Worm (Caenorhabditis elegans) whole organism, dauer: ENCODE results near the gene F59E12.9.
"Not testable (repeated sequence)": the region's sequence is repeated elsewhere in the genome, so short reads cannot be mapped to it uniquely, and the experiment has no call there.

Experiments
- unc-62 ChIP-seq: sonication (generic microtip); optimal IDR thresholded peaks from 2 replicates; lab custom pipeline; 2017; ENCODE audit warnings: missing biosample characterization, missing genetic modification reagents, missing genetic modification characterization

Gene F59E12.9

ce11 chrII:5660155-5660554 lies 13.3 kb upstream of the F59E12.9 start:
- TF ChIP-seq unc-62: no peak

DNA sequence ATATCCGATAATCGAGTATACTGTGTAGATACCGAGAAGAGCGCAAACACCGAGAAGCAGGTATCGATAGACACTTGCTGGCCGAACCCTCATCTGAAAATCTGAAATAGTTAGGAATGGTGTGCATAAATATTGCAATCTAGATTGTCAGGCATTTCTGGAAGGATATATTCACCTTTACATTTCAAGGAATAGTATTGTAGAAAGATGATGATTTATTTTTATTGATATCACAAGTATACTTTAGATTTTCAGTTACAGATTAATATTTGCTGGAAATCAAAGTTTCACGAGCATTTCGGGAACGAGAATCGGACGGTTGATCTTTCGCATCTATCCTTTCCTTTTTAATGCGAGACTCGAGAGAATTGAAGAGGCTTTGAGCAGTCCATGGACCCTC lies 12.8 kb upstream of the F59E12.9 start, which contains the start of gene fut-3:
Gene fut-3, minus strand, starts transcription at position 101 of the 400 bp plus-strand sequence.
- no peak for TF ChIP-seq unc-62

ce11 chrII:5654215-5654614 lies 7.4 kb upstream of the F59E12.9 start, which contains the start of gene F59E12.1:
TSS of gene F59E12.1 (plus strand) at chrII:5654515.
- no peak for TF ChIP-seq unc-62

DNA sequence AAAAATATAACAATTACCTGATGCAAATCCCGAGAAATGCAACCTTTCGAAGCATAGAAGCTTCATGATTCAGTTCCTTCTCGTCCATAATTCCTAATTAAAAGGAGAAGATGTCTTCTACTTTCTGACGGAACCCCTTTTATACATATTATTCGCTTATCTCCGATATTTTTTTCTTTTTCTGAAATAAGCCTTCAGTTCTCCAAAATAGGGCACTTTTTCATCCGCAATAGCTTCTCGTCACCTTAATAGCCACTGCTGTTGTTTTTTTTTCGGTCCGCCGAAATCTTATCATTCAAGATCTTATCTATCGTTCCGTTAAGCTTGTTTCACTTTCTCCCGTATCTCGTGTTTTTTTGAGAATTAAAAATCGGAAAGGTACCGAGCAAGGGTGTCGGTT lies 5.5 kb upstream of the F59E12.9 start, which contains the start of gene bli-2:
Gene bli-2, minus strand, starts transcription at position 101 of the 400 bp plus-strand sequence.
- no peak for TF ChIP-seq unc-62

- TF ChIP-seq unc-62: no peak
Observed at ce11 chrII:5651426-5651825, 4.6 kb upstream of the F59E12.9 start.

DNA sequence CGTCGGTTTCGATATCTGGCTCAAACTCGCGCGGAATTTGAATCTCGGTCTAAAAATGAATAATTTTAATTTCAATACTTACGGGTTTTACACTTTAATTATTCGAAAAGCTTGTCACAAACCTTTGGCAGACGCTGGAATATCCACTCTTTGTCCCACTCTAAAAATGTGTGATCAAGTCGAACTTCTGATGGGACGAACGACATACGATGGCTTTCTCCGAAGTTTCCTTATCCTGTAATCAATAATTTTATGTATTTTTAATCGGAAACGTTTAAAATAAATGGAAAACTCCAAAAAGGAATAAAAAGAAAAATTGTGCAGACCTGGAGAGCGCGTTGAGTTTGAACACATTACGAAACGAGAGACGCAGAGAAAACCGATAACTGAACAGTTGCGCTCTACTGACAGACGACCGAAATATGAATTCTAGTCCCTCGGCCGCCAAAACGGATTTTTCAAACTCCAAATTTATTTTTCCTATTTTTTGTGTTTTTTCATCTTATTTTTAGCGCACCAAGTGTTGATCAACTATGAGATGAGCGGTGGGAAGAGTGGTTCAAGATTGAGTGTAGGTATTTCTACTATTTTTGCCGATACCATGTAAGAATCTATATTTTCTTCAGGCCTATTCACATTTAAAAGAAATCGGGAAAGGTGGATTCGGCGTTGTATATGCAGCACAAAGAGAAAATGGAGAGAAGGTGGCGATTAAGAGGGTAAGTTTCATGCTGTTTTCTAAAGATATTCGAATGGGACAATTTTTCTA lies 2.6 kb upstream of the F59E12.9 start, which contains the start of the genes sam-4, F59E12.17 and zyg-1:
Gene sam-4, minus strand, starts transcription at position 51 of the 769 bp plus-strand sequence.
Gene F59E12.17, minus strand, starts transcription at position 235 of the 769 bp plus-strand sequence.
Gene zyg-1, plus strand, starts transcription at position 513 of the 769 bp plus-strand sequence.
- TF ChIP-seq unc-62: no peak

DNA sequence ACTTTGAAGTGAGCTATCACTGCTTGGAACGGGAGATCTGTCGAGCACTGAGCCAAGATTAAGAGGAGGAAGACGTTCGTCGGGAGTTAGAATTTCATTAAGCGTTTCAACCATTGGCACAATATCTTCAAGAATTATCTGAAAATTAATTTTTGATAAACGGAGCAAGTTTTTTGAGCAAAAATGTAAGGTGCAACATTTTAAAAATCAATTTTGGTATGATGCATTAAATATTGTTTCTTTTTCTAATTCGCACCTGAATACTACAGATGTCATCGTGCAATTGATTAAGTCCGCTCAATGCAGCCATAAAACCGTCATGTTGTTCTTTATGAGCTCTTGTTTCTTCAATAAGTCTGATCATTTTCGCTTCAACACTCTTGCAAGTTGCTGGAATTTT lies 1.4 kb upstream of the F59E12.9 start, which contains the start of gene ddl-1:
Gene ddl-1, minus strand, starts transcription at position 101 of the 400 bp plus-strand sequence.
- TF ChIP-seq unc-62: no peak

ce11 chrII:5642110-5642509 lies 4.7 kb downstream of the F59E12.9 start:
- no peak for TF ChIP-seq unc-62

DNA sequence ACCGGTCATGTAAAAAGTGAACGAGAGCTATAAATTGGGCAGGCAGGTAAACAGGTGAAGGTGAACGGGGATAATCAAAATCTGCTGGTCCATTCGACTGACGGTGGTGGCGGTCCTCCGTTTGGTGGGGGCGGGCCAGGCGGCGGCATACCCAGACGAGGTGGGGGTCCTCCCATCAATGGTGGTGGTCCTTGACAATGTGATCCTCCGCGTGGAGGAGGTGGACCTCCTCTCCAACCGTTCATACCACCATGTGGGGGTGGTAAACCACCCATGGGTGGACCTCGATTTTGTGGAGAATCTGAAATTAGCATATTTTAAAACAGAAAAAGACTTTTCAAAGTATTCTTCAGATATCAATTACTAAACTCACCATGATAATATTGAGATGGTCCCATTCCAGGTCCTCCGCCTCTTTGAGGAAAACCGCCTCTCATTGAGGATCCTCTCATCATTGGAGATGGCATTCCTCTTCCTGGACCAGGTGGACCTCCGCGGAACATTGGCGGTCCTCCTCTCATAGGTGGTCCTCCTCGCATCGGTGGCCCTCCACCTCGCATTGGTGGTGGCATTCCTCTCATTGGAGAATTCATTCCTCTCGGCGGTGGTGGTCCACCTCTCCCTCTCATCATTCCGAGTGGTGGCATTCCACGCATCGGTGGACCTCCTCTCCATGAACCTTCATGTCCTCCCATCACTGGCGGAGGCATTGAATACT lies 6.3 kb downstream of the F59E12.9 start:
- TF ChIP-seq unc-62: no peak

DNA sequence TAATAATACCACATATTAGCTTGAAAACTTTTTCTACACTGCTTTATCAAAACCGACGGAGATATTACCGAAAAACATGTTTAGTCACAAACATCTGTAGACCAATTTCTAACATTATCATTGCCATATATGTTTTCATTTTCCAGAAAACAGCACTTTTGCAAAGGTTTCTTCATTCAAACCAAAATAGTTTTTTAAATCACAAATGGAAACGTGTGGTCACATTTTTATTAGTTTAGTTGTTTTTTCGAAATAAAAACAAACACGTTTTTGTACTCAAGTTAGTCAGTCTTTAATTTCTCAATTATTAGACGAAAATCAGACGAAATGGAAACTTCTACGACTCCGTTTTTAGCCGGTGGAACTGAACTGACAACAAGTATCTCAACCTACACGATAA lies 8.8 kb downstream of the F59E12.9 start, which contains the start of gene F59E12.3:
Gene F59E12.3, plus strand, starts transcription at position 301 of the 400 bp plus-strand sequence.
- TF ChIP-seq unc-62: no peak

DNA sequence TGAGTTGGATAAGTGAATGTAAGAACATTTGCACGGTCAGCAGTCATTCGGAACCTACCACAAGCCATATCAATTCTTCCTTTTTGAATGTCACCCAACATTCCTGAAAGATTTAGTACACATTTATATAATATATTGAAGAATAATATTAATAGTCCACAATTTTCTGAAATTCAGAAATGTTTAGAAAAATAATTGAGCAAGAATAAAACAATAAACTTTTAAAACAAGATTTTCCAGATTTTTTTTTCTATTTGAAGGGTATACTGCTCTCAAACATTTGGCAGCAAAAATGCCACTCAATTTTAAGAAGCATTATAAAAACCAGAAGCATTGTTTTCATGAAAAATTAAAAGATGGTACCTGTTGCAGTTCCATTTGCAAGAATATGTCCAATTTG lies 10.0 kb downstream of the F59E12.9 start, which contains the start of gene F59E12.8:
Gene F59E12.8, minus strand, starts transcription at position 101 of the 400 bp plus-strand sequence.
- no peak for TF ChIP-seq unc-62

- TF ChIP-seq unc-62: no peak
Observed at ce11 chrII:5633453-5633852, 13.4 kb downstream of the F59E12.9 start.

DNA sequence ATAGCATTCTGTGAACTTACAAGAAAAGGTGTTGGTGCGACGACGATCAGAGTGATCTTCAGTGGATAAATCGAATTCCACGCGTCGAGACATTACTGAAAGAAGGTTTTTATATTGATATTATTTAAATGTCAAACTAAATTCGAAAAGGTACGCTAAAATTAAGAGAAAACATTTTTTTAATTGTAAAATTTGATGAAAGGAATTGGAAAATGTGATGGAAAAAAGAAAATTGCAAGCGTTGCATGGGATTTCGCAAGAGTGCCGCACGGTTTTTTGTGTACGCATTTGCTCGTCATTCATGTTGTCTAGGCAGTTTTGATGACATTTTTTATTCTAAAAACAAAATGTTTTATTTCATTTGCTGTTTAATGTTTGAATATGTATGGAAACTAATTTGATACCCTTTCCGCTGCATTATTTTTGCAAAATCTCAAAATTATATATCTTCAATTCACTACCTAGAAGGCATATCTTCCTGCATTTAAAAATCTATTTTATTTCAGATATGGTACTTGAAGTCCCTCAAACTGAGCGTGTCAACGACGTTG lies 15.9 kb downstream of the F59E12.9 start, which contains the start of the genes F59E12.6 and npl-4.1:
Gene F59E12.6, minus strand, starts transcription at position 101 of the 551 bp plus-strand sequence.
Gene npl-4.1, plus strand, starts transcription at position 501 of the 551 bp plus-strand sequence.
- not testable (repeated sequence) for TF ChIP-seq unc-62

DNA sequence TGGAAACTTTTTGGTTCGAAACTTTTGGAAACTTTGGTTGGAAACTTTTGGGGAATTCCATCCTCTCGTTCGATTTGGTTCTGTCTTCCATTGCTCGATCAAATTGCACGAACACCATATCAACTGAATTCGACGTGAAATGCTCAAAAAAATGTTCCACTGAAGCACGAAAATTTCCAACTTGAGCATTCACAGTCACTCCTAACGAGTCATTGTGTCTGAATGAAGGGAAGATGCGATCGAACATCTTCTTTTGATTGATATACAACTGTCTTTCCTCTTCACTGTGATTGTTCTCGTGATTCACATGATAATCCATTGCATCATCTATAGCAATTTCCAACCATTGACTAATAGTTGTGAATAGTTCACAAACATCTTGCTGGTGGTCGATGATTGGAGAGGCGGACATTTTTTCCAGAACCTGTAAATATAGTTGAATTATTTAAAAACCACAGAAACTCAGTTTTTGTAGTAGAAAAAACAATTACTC lies 18.5 kb downstream of the F59E12.9 start, which contains the start of gene F59E12.15:
Gene F59E12.15, minus strand, starts transcription at position 51 of the 493 bp plus-strand sequence.
- no peak for TF ChIP-seq unc-62

DNA sequence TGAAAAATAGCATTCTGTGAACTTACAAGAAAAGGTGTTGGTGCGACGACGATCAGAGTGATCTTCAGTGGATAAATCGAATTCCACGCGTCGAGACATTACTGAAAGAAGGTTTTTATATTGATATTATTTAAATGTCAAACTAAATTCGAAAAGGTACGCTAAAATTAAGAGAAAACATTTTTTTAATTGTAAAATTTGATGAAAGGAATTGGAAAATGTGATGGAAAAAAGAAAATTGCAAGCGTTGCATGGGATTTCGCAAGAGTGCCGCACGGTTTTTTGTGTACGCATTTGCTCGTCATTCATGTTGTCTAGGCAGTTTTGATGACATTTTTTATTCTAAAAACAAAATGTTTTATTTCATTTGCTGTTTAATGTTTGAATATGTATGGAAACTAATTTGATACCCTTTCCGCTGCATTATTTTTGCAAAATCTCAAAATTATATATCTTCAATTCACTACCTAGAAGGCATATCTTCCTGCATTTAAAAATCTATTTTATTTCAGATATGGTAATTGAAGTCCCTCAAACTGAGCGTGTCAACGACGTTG lies 24.4 kb downstream of the F59E12.9 start, which contains the start of the genes eif-3.L and npl-4.2:
Gene eif-3.L, minus strand, starts transcription at position 101 of the 557 bp plus-strand sequence.
Gene npl-4.2, plus strand, starts transcription at position 507 of the 557 bp plus-strand sequence.
- TF ChIP-seq unc-62: not testable (repeated sequence)

DNA sequence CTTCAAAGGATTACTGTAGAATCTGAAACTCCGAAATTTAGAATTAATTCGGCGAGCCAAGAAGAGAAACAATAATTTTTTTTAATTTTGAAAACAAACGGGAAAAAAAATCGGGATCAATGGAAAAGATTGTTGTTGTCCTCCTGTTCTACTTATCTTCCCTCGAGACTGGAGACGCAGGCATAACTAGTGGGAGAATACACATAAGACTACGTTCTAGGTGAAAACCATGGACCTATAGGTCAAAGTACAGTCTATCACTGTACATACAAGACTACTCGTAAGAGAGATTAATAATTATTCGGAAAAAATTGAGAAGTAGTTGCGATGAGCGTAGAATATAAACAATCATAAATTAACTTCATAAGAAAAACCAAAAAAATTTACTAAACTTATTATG lies 27.5 kb downstream of the F59E12.9 start, which contains the start of gene dhs-6:
Gene dhs-6, minus strand, starts transcription at position 22 of the 400 bp plus-strand sequence.
- no peak for TF ChIP-seq unc-62
